Fruit fly (Drosophila melanogaster) whole organism, embryonic: Measurements from ENCODE around the gene yellow-g.

Source experiments
- Atf3 ChIP-seq: fragments of 200-800 bp; sonication (Bioruptor generic); optimal IDR thresholded peaks from 3 replicates; lab custom pipeline; 2016; ENCODE audit warnings: missing biosample characterization, missing genetic modification characterization
- CG10274 ChIP-seq: fragments of 200-800 bp; sonication (Bioruptor generic); optimal IDR thresholded peaks from 3 replicates; lab custom pipeline; 2017; ENCODE audit warnings: missing biosample characterization, mild to moderate bottlenecking, missing genetic modification characterization
- CG12104 ChIP-seq: fragments of 200-800 bp; sonication (Bioruptor generic); optimal IDR thresholded peaks from 3 replicates; lab custom pipeline; 2016; ENCODE audit warnings: missing biosample characterization, missing genetic modification characterization
- CG13894 ChIP-seq: fragments of 200-800 bp; sonication (Bioruptor generic); optimal IDR thresholded peaks from 3 replicates; lab custom pipeline; 2018; ENCODE audit warnings: missing biosample characterization, mild to moderate bottlenecking, missing genetic modification characterization, moderate library complexity
- CG14441 ChIP-seq: fragments of 200-800 bp; sonication (Bioruptor generic); IDR thresholded peaks from 2 replicates; pipeline ENCODE4 v1.3.6; 2022; ENCODE audit warnings: missing biosample characterization, missing genetic modification characterization
- CG17361 ChIP-seq: fragments of 200-800 bp; sonication (Bioruptor generic); IDR thresholded peaks from 3 replicates; pipeline ENCODE4 v1.3.6; 2022; ENCODE audit warnings: missing biosample characterization, missing genetic modification characterization
- CG17912 ChIP-seq: fragments of 200-800 bp; sonication (Bioruptor generic); optimal IDR thresholded peaks from 2 replicates; lab custom pipeline; 2018; ENCODE audit warnings: missing biosample characterization, mild to moderate bottlenecking, missing genetic modification characterization
- CG2129 ChIP-seq: fragments of 200-800 bp; sonication (Bioruptor generic); IDR thresholded peaks from 2 replicates; pipeline ENCODE4 v1.3.6; 2022; ENCODE audit warnings: missing biosample characterization, missing genetic modification characterization; ENCODE audit not compliant: partially characterized antibody
- CG2199 ChIP-seq: fragments of 200-800 bp; sonication (Bioruptor generic); IDR thresholded peaks from 3 replicates; pipeline ENCODE4 v1.3.6; 2022; ENCODE audit warnings: missing biosample characterization, missing genetic modification characterization
- CG30403 ChIP-seq: fragments of 200-800 bp; sonication (Bioruptor generic); optimal IDR thresholded peaks from 3 replicates; lab custom pipeline; 2016; ENCODE audit warnings: missing biosample characterization, missing genetic modification characterization
- CG30431 ChIP-seq: fragments of 200-800 bp; sonication (Bioruptor generic); optimal IDR thresholded peaks from 2 replicates; lab custom pipeline; 2017; ENCODE audit warnings: missing biosample characterization, missing genetic modification characterization
- CG32772 ChIP-seq: fragments of 200-800 bp; sonication (Bioruptor generic); IDR thresholded peaks from 2 replicates; pipeline ENCODE4 v1.3.6; 2022; ENCODE audit warnings: missing biosample characterization, missing genetic modification characterization
- CG3726 ChIP-seq: fragments of 200-800 bp; sonication (Bioruptor generic); IDR thresholded peaks from 3 replicates; pipeline ENCODE4, ENCODE4 v1.3.6; 2022; ENCODE audit warnings: missing biosample characterization, missing genetic modification characterization
- CG42726 ChIP-seq: fragments of 200-800 bp; sonication (Bioruptor generic); IDR thresholded peaks from 2 replicates; pipeline ENCODE4 v1.3.6; 2022; ENCODE audit warnings: missing biosample characterization, missing genetic modification characterization; ENCODE audit not compliant: partially characterized antibody
- CG6813 ChIP-seq: fragments of 200-800 bp; sonication (Bioruptor generic); optimal IDR thresholded peaks from 2 replicates; lab custom pipeline; 2017; ENCODE audit warnings: missing biosample characterization, missing genetic modification characterization, mild to moderate bottlenecking, moderate library complexity, missing genetic modification reagents
- CG7372 ChIP-seq: fragments of 200-800 bp; sonication (Bioruptor generic); IDR thresholded peaks from 2 replicates; pipeline ENCODE4 v1.3.6; 2022; ENCODE audit warnings: missing biosample characterization, missing genetic modification characterization
- CG7963 ChIP-seq: fragments of 200-800 bp; sonication (Bioruptor generic); IDR thresholded peaks from 3 replicates; pipeline ENCODE4 v1.3.6; 2022; ENCODE audit warnings: missing biosample characterization, missing genetic modification characterization; ENCODE audit not compliant: partially characterized antibody
- CG9437 ChIP-seq: fragments of 200-800 bp; sonication (Bioruptor generic); optimal IDR thresholded peaks from 2 replicates; lab custom pipeline; 2018; ENCODE audit warnings: missing biosample characterization, mild to moderate bottlenecking, missing genetic modification characterization
- CG9727 ChIP-seq: fragments of 200-800 bp; sonication (Bioruptor generic); optimal IDR thresholded peaks from 3 replicates; lab custom pipeline; 2017; ENCODE audit warnings: missing biosample characterization, mild to moderate bottlenecking, missing genetic modification characterization
- CG9876 ChIP-seq: fragments of 200-800 bp; sonication (Bioruptor generic); optimal IDR thresholded peaks from 2 replicates; lab custom pipeline; 2016; ENCODE audit warnings: missing biosample characterization, missing genetic modification characterization
- D19A ChIP-seq: fragments of 200-800 bp; optimal IDR thresholded peaks from 3 replicates; lab custom pipeline; 2019; ENCODE audit warnings: missing biosample characterization, mild to moderate bottlenecking, missing genetic modification characterization, moderate library complexity
- D19B ChIP-seq: fragments of 200-800 bp; sonication (Bioruptor generic); optimal IDR thresholded peaks from 2 replicates; lab custom pipeline; 2017; ENCODE audit warnings: missing biosample characterization, mild to moderate bottlenecking, missing genetic modification characterization
- Drgx ChIP-seq: fragments of 200-800 bp; sonication (Bioruptor generic); IDR thresholded peaks from 2 replicates; pipeline ENCODE4 v1.3.6; 2022; ENCODE audit warnings: missing biosample characterization, missing genetic modification characterization
- ERR ChIP-seq: fragments of 200-800 bp; sonication (Bioruptor generic); optimal IDR thresholded peaks from 2 replicates; lab custom pipeline; 2016; ENCODE audit warnings: missing biosample characterization, missing genetic modification characterization
- Hr51 ChIP-seq, 2 experiments: fragments of 200-800 bp; sonication (Bioruptor generic); optimal IDR thresholded peaks; 2 replicates in 1 of 2; 3 replicates in 1 of 2; lab custom pipeline; 2016 to 2018; ENCODE audit warnings: missing biosample characterization in 2 of 2, missing genetic modification characterization in 2 of 2, mild to moderate bottlenecking in 1 of 2, moderate library complexity in 1 of 2
- Hr78 ChIP-seq, 2 experiments: fragments of 200-800 bp in 1 of 2; fragments of >200 bp in 1 of 2; sonication (Bioruptor generic) in 1 of 2; optimal IDR thresholded peaks; 2 replicates each; lab custom pipeline; 2017 to 2019; ENCODE audit warnings: missing biosample characterization in 2 of 2, missing genetic modification characterization in 2 of 2, mild to moderate bottlenecking in 1 of 2, moderate library complexity in 1 of 2
- Lpt ChIP-seq: fragments of >200 bp; optimal IDR thresholded peaks from 2 replicates; lab custom pipeline; 2018; ENCODE audit warnings: missing biosample characterization, missing genetic modification characterization
- Max ChIP-seq: fragments of 200-800 bp; sonication (Bioruptor generic); optimal IDR thresholded peaks from 2 replicates; lab custom pipeline; 2016; ENCODE audit warnings: missing biosample characterization, mild to moderate bottlenecking, missing genetic modification characterization
- Meics ChIP-seq: fragments of 200-800 bp; sonication (Bioruptor generic); optimal IDR thresholded peaks from 2 replicates; lab custom pipeline; 2017; ENCODE audit warnings: missing biosample characterization, mild to moderate bottlenecking, missing genetic modification characterization
- NfI ChIP-seq: fragments of 200-800 bp; sonication (Bioruptor generic); optimal IDR thresholded peaks from 3 replicates; lab custom pipeline; 2018; ENCODE audit warnings: missing biosample characterization, mild to moderate bottlenecking, missing genetic modification characterization, moderate library complexity
- PHDP ChIP-seq: fragments of 200-800 bp; sonication (Bioruptor generic); optimal IDR thresholded peaks from 3 replicates; lab custom pipeline; 2018; ENCODE audit warnings: missing biosample characterization, mild to moderate bottlenecking, missing genetic modification characterization, moderate library complexity
- TFAM ChIP-seq: fragments of 200-800 bp; sonication (Bioruptor generic); optimal IDR thresholded peaks from 2 replicates; lab custom pipeline; 2017; ENCODE audit warnings: missing biosample characterization, missing genetic modification characterization, inconsistent platforms
- Xrp1 ChIP-seq: fragments of 200-800 bp; sonication (Bioruptor generic); IDR thresholded peaks from 2 replicates; pipeline ENCODE4 v1.3.6; 2022; ENCODE audit warnings: missing biosample characterization, missing genetic modification characterization
- YL-1 ChIP-seq: fragments of 200-800 bp; sonication (Bioruptor generic); optimal IDR thresholded peaks from 3 replicates; lab custom pipeline; 2017; ENCODE audit warnings: missing biosample characterization, mild to moderate bottlenecking, missing genetic modification characterization
- aop ChIP-seq: fragments of 200-800 bp; sonication (Bioruptor generic); IDR thresholded peaks from 2 replicates; pipeline ENCODE4 v1.3.6; 2022; ENCODE audit warnings: missing biosample characterization, missing genetic modification characterization
- cg ChIP-seq: fragments of 200-800 bp; sonication (Bioruptor generic); optimal IDR thresholded peaks from 3 replicates; lab custom pipeline; 2019; ENCODE audit warnings: missing biosample characterization, mild to moderate bottlenecking, missing genetic modification characterization, moderate library complexity
- chinmo ChIP-seq: fragments of 200-800 bp; sonication (Bioruptor generic); IDR thresholded peaks from 4 replicates; pipeline ENCODE4 v1.3.6; 2022; ENCODE audit warnings: missing biosample characterization, missing genetic modification characterization; ENCODE audit not compliant: partially characterized antibody
- chm ChIP-seq: fragments of 200-800 bp; sonication (Bioruptor generic); IDR thresholded peaks from 2 replicates; pipeline ENCODE4 v1.3.6; 2022; ENCODE audit warnings: missing biosample characterization, missing genetic modification characterization
- ci ChIP-seq: fragments of 200-800 bp; sonication (Bioruptor generic); IDR thresholded peaks from 3 replicates; pipeline ENCODE4 v1.3.6; 2022; ENCODE audit warnings: missing biosample characterization, missing genetic modification characterization
- cwo ChIP-seq: fragments of 200-800 bp; sonication (Bioruptor generic); optimal IDR thresholded peaks from 3 replicates; lab custom pipeline; 2017; ENCODE audit warnings: missing biosample characterization, missing genetic modification characterization, mild to moderate bottlenecking, moderate library complexity, missing genetic modification reagents
- fd102C ChIP-seq: fragments of 200-800 bp; sonication (Bioruptor generic); optimal IDR thresholded peaks from 2 replicates; lab custom pipeline; 2018; ENCODE audit warnings: missing biosample characterization, mild to moderate bottlenecking, missing genetic modification characterization, moderate library complexity
- nau ChIP-seq: fragments of 200-800 bp; sonication (Bioruptor generic); optimal IDR thresholded peaks from 3 replicates; lab custom pipeline; 2017; ENCODE audit warnings: missing biosample characterization, mild to moderate bottlenecking, missing genetic modification characterization, missing genetic modification reagents
- pita ChIP-seq: fragments of 200-800 bp; sonication (Bioruptor generic); optimal IDR thresholded peaks from 2 replicates; lab custom pipeline; 2017; ENCODE audit warnings: missing biosample characterization, mild to moderate bottlenecking, missing genetic modification characterization
- rib ChIP-seq: fragments of 200-800 bp; sonication (Bioruptor generic); IDR thresholded peaks from 2 replicates; pipeline ENCODE4 v1.3.6; 2022; ENCODE audit warnings: missing biosample characterization, missing genetic modification characterization
- sens ChIP-seq: fragments of 200-800 bp; sonication (Bioruptor generic); peaks from one replicate; lab custom pipeline; 2016; ENCODE audit warnings: missing biosample characterization, missing genetic modification characterization
- sna ChIP-seq: fragments of 200-800 bp; sonication (Bioruptor generic); IDR thresholded peaks from 2 replicates; pipeline ENCODE4 v1.3.6; 2022; ENCODE audit warnings: missing biosample characterization, missing genetic modification characterization; ENCODE audit not compliant: partially characterized antibody
- ttk ChIP-seq: fragments of 200-800 bp; sonication (Bioruptor generic); IDR thresholded peaks from 2 replicates; pipeline ENCODE4 v2.1.2; 2022; ENCODE audit warnings: missing biosample characterization, missing genetic modification characterization
- vnd ChIP-seq: fragments of 200-800 bp; sonication (Bioruptor generic); IDR thresholded peaks from 3 replicates; pipeline ENCODE4 v1.3.6; 2022; ENCODE audit warnings: missing biosample characterization, missing genetic modification characterization; ENCODE audit not compliant: partially characterized antibody
- wdn ChIP-seq: fragments of 200-800 bp; sonication (Bioruptor generic); IDR thresholded peaks from 2 replicates; pipeline ENCODE4 v1.3.6; 2022; ENCODE audit warnings: missing biosample characterization, missing genetic modification characterization
- zfh2 ChIP-seq: fragments of 200-800 bp; sonication (Bioruptor generic); optimal IDR thresholded peaks from 2 replicates; lab custom pipeline; 2016; ENCODE audit warnings: missing biosample characterization, missing genetic modification characterization

The yellow-g gene

DNA sequence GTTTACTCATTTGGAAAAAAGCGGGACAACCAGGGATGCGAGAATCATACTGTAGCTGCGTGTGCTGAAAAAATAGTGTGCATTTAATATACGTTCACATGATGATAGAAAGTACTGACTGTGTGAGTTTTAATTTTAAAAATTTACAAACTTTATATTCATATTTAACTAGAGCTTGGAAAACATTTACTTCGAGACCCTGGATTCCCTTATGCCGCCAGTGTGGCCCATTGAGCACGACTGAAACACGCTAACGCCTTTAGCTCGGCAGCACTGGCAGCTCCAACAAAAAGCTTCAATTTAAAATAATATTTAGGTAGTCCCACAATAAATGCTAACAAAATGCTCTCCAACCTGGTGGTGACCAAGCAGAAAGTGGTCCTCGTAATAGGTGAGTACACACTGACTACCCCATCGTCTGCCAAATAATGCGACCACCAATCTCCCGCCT is 15.1 kb downstream of the yellow-g start, which contains the start of the genes CG1275 and Elp5 (continued):
- TF ChIP-seq CG3726 (GFP tag; lab: Robert Waterston, UW) = peak; percentile 99
- TF ChIP-seq CG7372 (GFP tag; lab: Robert Waterston, UW) = peak; percentile 100
- TF ChIP-seq CG7963 (GFP tag; lab: Robert Waterston, UW) = no peak
- peak; percentile 79 for TF ChIP-seq CG10274 (GFP tag; lab: Kevin White, UChicago)
- no peak for TF ChIP-seq CG42726 (GFP tag; lab: Robert Waterston, UW)
- TF ChIP-seq fd102C (GFP tag; lab: Kevin White, UChicago) = peak; percentile 80
- TF ChIP-seq chm (GFP tag; lab: Robert Waterston, UW) = peak; percentile 99
- TF ChIP-seq CG6813 = peak; percentile 84
- peak; percentile 99 for TF ChIP-seq CG17361 (GFP tag; lab: Robert Waterston, UW)
- TF ChIP-seq CG2129 (GFP tag; lab: Robert Waterston, UW) = no peak
- peak; percentile 94 for TF ChIP-seq Max
- TF ChIP-seq CG30403 = peak; percentile 99
- peak; percentile 97 to 98 for TF ChIP-seq Hr51 (GFP tag; optimal IDR thresholded peaks at IDR 0.05; lab: Kevin White, UChicago)
- TF ChIP-seq sna (GFP tag; lab: Robert Waterston, UW) = 0 out of 2 replicates have a peak, but pooled peaks have one; percentile 30
- peak; percentile 100 for TF ChIP-seq Drgx
- TF ChIP-seq zfh2 (GFP tag; lab: Kevin White, UChicago) = peak; percentile 98
- peak; percentile 92 for TF ChIP-seq CG9437 (GFP tag; lab: Kevin White, UChicago)
- TF ChIP-seq ttk (GFP tag; lab: Robert Waterston, UW) = peak; percentile 99
- peak; percentile 100 for TF ChIP-seq ci (GFP tag; lab: Robert Waterston, UW)
- TF ChIP-seq CG14441 = peak; percentile 100
- TF ChIP-seq D19A (tag; lab: Kevin White, UChicago) = peak; percentile 90
- TF ChIP-seq Atf3 (GFP tag; lab: Kevin White, UChicago) = peak; percentile 96
- TF ChIP-seq CG32772 (GFP tag; lab: Robert Waterston, UW) = peak; percentile 100
- peak; percentile 97 for TF ChIP-seq CG17912 (GFP tag; lab: Kevin White, UChicago)
- TF ChIP-seq pita (GFP tag; lab: Kevin White, UChicago) = no peak
- peak; percentile 98 for TF ChIP-seq aop
- TF ChIP-seq CG12104 (GFP tag; lab: Kevin White, UChicago) = peak; percentile 98
- TF ChIP-seq TFAM (GFP tag; lab: Kevin White, UChicago) = peak; percentile 70
- TF ChIP-seq vnd (GFP tag; lab: Robert Waterston, UW) = no peak
- peak; percentile 98 for TF ChIP-seq sens
- TF ChIP-seq nau (GFP tag; lab: Kevin White, UChicago) = no peak
- TF ChIP-seq cwo (GFP tag; lab: Kevin White, UChicago) = peak; percentile 93
- TF ChIP-seq NfI (GFP tag; lab: Kevin White, UChicago) = peak; percentile 99
- TF ChIP-seq cg (GFP tag; lab: Kevin White, UChicago) = no peak
- peak; percentile 98 for TF ChIP-seq PHDP (tag; lab: Kevin White, UChicago)
- TF ChIP-seq wdn = peak; percentile 99
- peak; percentile 99 for TF ChIP-seq Xrp1
- peak; percentile 97 for TF ChIP-seq CG30431 (GFP tag; lab: Kevin White, UChicago)
- no peak for TF ChIP-seq Lpt (GFP tag; lab: Kevin White, UChicago)
- peak; percentile 99 for TF ChIP-seq rib
- TF ChIP-seq CG9876 = peak; percentile 88
- peak; percentile 98 for TF ChIP-seq Meics
- TF ChIP-seq CG9727 = peak; percentile 97
- TF ChIP-seq YL-1 (GFP tag; lab: Kevin White, UChicago) = peak; percentile 95
- TF ChIP-seq ERR (GFP tag; lab: Kevin White, UChicago) = peak; percentile 94
- peak in 1 of 2 experiments; percentile 89 for TF ChIP-seq Hr78 (GFP tag; optimal IDR thresholded peaks at IDR 0.05; lab: Kevin White, UChicago)
- TF ChIP-seq D19B (GFP tag; lab: Kevin White, UChicago) = peak; percentile 95
- peak; percentile 100 for TF ChIP-seq CG2199 (GFP tag; lab: Robert Waterston, UW)
- no peak for TF ChIP-seq chinmo
- peak; percentile 97 for TF ChIP-seq CG13894 (tag; lab: Kevin White, UChicago)
